Worm (Caenorhabditis elegans): ENCODE data around the gene F37A8.5.
A peak's percentile ranks its signal among the peaks of the same experiment; 100 is the strongest.

The F37A8.5 gene

DNA sequence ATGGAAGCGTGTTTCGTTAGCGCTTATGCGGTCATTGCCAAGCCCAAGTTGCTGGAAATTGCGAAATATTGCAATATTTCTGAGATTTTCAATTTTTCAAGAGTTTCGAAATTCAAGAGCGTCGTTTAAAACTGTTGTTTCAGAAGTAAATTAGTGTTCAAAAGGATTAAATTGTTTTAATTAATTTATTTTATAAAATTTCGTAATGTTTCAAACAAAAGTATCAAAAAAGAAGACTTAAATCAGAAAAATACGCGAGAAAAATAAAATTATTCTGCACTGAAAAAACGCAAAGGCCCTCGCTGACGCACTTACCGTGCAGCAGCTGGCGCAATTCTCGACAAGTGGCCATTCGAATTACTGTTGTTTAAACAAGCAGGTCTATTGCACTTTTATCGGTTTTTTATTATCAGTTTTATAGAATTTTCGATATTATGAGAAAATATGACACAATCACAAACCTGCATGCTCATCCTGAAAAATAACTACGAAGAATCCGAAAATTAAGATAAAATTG lies 47.7 kb downstream of the F37A8.5 start, which contains the start of gene tif-1A (continued):
- peak; percentile 75 for TF ChIP-seq crh-2 (tag; optimal IDR thresholded peaks at IDR 0.05)

DNA sequence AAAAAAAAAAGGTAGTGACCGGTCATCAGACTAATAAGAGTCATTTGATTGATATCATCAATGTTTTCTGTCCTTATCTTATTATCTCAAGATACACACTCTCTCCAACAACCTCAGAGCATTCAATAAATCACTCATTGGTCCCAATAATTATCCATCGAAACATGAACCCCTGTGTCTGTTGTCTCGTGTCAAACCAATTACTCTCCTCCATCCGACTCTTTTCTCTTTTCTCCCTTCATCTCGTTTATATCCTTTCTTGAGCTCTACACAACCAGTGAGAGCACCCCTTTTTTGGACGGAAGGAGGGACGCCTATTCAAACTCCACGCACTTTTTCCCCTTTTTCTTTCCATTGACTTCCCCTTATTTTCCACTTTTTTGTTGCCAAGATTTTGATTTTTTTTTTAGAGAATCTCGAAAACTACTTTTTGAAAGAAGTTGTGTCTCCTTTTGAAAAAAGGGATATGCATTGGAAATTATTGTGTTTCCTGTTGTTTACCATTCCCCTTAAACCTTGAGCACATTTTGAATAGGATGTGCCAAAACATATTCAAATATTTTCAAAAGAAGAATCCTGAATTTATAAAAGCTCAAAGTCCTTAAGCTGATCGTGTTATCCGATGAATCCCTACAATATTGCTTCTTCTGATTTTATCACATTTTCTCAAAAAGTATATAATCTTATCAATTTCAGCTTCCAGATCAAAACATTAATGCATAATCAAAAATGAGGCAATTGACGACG lies 49.2 kb downstream of the F37A8.5 start, which contains the start of gene pxd-1:
Gene pxd-1 (plus strand): TSS at position 697 of the 747 bp plus-strand sequence.
- TF ChIP-seq lin-39 (tag; optimal IDR thresholded peaks at IDR 0.05) (no peak), unc-55 (GFP tag; optimal IDR thresholded peaks at IDR 0.05) (no peak), nhr-12 (tag; optimal IDR thresholded peaks at IDR 0.05) (no peak), sma-3 (GFP tag; optimal IDR thresholded peaks at IDR 0.05) (no peak), unc-62 (GFP tag; optimal IDR thresholded peaks at IDR 0.05) (no peak), R02D3.7 (tag; optimal IDR thresholded peaks at IDR 0.05) (no peak), mab-5 (tag; optimal IDR thresholded peaks at IDR 0.05) (peak; percentile 75), lsy-2 (tag; optimal IDR thresholded peaks at IDR 0.05) (peak; percentile 11 to 53), ztf-4 (tag; optimal IDR thresholded peaks at IDR 0.05) (no peak), crh-2 (tag; optimal IDR thresholded peaks at IDR 0.05) (peak; percentile 0), ceh-16 (tag; optimal IDR thresholded peaks at IDR 0.05) (no peak), ceh-82 (tag; optimal IDR thresholded peaks at IDR 0.05) (no peak), gmeb-1 (tag; optimal IDR thresholded peaks at IDR 0.05) (no peak), nhr-23 (tag; optimal IDR thresholded peaks at IDR 0.05) (no peak), zag-1 (tag; optimal IDR thresholded peaks at IDR 0.05) (no peak), ztf-11 (tag; optimal IDR thresholded peaks at IDR 0.05) (no peak), aly-2 (tag; optimal IDR thresholded peaks at IDR 0.05) (no peak), C34F6.9 (tag; optimal IDR thresholded peaks at IDR 0.05) (peak; percentile 49), nhr-6 (tag; optimal IDR thresholded peaks at IDR 0.05) (no peak), unc-39 (tag; optimal IDR thresholded peaks at IDR 0.05) (no peak), lin-13 (GFP tag; optimal IDR thresholded peaks at IDR 0.05) (no peak), elt-1 (tag; optimal IDR thresholded peaks at IDR 0.05) (no peak), nhr-25 (tag; optimal IDR thresholded peaks at IDR 0.05) (no peak), F13H6.1 (tag; optimal IDR thresholded peaks at IDR 0.05) (peak; percentile 29), lin-11 (tag; optimal IDR thresholded peaks at IDR 0.05) (no peak), nhr-10 (tag; optimal IDR thresholded peaks at IDR 0.05) (no peak), blmp-1 (tag; optimal IDR thresholded peaks at IDR 0.05; ENCODE audit: insufficient read depth) (no peak), nhr-11 (tag; optimal IDR thresholded peaks at IDR 0.05) (no peak), nhr-77 (tag; optimal IDR thresholded peaks at IDR 0.05) (no peak), mbf-1 (tag; optimal IDR thresholded peaks at IDR 0.05) (no peak), ztf-1 (GFP tag; conservative IDR thresholded peaks at IDR 0.05) (no peak), dmd-4 (tag; optimal IDR thresholded peaks at IDR 0.05) (no peak), elt-3 (tag; optimal IDR thresholded peaks at IDR 0.05) (no peak), sma-9 (GFP tag; optimal IDR thresholded peaks at IDR 0.05) (peak; percentile 64), sma-9 (tag; optimal IDR thresholded peaks at IDR 0.05) (no peak), skn-1 (tag; optimal IDR thresholded peaks at IDR 0.05) (no peak), sem-4 (tag; optimal IDR thresholded peaks at IDR 0.05) (peak; percentile 65), Y55F3AM.14 (GFP tag; optimal IDR thresholded peaks at IDR 0.05) (no peak), egl-27 (tag; optimal IDR thresholded peaks at IDR 0.05) (no peak), ama-1 (optimal IDR thresholded peaks at IDR 0.05) (no peak), peb-1 (tag; optimal IDR thresholded peaks at IDR 0.05) (no peak), nhr-129 (tag; optimal IDR thresholded peaks at IDR 0.05) (peak; percentile 56), ZK546.5 (tag; optimal IDR thresholded peaks at IDR 0.05) (no peak)

DNA sequence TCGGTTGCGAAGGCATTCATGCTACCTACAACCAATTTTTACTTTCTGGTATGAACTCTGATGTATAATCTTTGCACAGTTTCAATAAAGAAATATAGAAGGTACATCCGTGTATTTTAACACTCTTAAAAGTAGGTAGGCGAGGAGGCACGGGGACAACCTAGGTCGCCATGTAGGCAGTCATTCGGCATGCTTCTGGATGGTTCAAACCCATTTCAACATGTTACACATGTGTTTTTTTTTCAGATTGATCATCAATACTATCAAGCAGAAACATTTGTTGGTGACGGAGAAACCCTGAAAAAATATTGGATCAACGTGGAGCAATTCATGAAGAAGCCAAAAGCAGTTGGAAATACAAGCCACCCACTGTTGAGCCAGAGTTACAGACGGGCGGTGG lies 50.6 kb downstream of the F37A8.5 start:
- TF ChIP-seq dmd-4 (tag; optimal IDR thresholded peaks at IDR 0.05) (no peak), crh-2 (tag; optimal IDR thresholded peaks at IDR 0.05) (no peak), peb-1 (tag; optimal IDR thresholded peaks at IDR 0.05) (no peak)
